Worm (Caenorhabditis elegans) whole organism, late embryonic: ENCODE results near the gene sax-1.

ENCODE experiments used
- C08G9.2 ChIP-seq: sonication (generic microtip); optimal IDR thresholded peaks from 2 replicates; lab custom pipeline; 2016; ENCODE audit warnings: mild to moderate bottlenecking, missing genetic modification characterization, moderate library complexity, missing compliant biosample characterization
- K09A11.1 ChIP-seq: sonication (generic microtip); optimal IDR thresholded peaks from 2 replicates; lab custom pipeline; 2017; ENCODE audit warnings: antibody characterized with exemption, mild to moderate bottlenecking, missing genetic modification characterization, missing compliant biosample characterization; ENCODE audit not compliant: insufficient read depth
- T23F11.4 ChIP-seq: fragments of 200-800 bp; sonication (Bioruptor generic); optimal IDR thresholded peaks from 2 replicates; lab custom pipeline; 2018; ENCODE audit warnings: mild to moderate bottlenecking, missing genetic modification characterization, missing compliant biosample characterization
- Y22D7AL.16 ChIP-seq: sonication (generic microtip); optimal IDR thresholded peaks from 2 replicates; lab custom pipeline; 2016; ENCODE audit warnings: missing genetic modification characterization, missing compliant biosample characterization
- ahr-1 ChIP-seq: sonication (generic microtip); optimal IDR thresholded peaks from 2 replicates; lab custom pipeline; 2016; ENCODE audit warnings: missing genetic modification characterization, missing compliant biosample characterization
- ceh-14 ChIP-seq: sonication (generic microtip); optimal IDR thresholded peaks from 2 replicates; lab custom pipeline; 2016; ENCODE audit warnings: missing genotype, missing genetic modification characterization, missing compliant biosample characterization
- ceh-18 ChIP-seq: sonication (generic microtip); optimal IDR thresholded peaks from 2 replicates; lab custom pipeline; 2016; ENCODE audit warnings: missing genetic modification characterization, missing compliant biosample characterization
- ceh-2 ChIP-seq: sonication (generic microtip); optimal IDR thresholded peaks from 2 replicates; lab custom pipeline; 2016; ENCODE audit warnings: missing genotype, missing genetic modification characterization, missing compliant biosample characterization
- ceh-22 ChIP-seq: sonication (generic microtip); optimal IDR thresholded peaks from 2 replicates; lab custom pipeline; 2017; ENCODE audit warnings: missing biosample characterization, missing genetic modification characterization
- ceh-24 ChIP-seq: sonication (generic microtip); optimal IDR thresholded peaks from 2 replicates; lab custom pipeline; 2016; ENCODE audit warnings: mild to moderate bottlenecking, missing genetic modification characterization, missing compliant biosample characterization
- ceh-34 ChIP-seq: sonication (generic microtip); optimal IDR thresholded peaks from 2 replicates; lab custom pipeline; 2016; ENCODE audit warnings: mild to moderate bottlenecking, missing genetic modification characterization, missing compliant biosample characterization
- ceh-45 ChIP-seq: fragments of 200-800 bp; sonication (Bioruptor generic); IDR thresholded peaks from 2 replicates; pipeline ENCODE4 v1.3.6; 2022; ENCODE audit warnings: missing genetic modification reagents, missing genetic modification characterization, missing compliant biosample characterization
- ceh-48 ChIP-seq: sonication (generic microtip); optimal IDR thresholded peaks from 2 replicates; lab custom pipeline; 2016; ENCODE audit warnings: missing genetic modification characterization, inconsistent platforms, missing compliant biosample characterization
- ceh-6 ChIP-seq: fragments of 200-800 bp; sonication (Bioruptor generic); optimal IDR thresholded peaks from 2 replicates; lab custom pipeline; 2018; ENCODE audit warnings: mild to moderate bottlenecking, missing genetic modification characterization, missing compliant biosample characterization
- elt-2 ChIP-seq: sonication (generic microtip); optimal IDR thresholded peaks from 2 replicates; lab custom pipeline; 2016; ENCODE audit warnings: missing genetic modification reagents, missing genetic modification characterization, missing compliant biosample characterization
- elt-4 ChIP-seq: sonication (generic microtip); optimal IDR thresholded peaks from 2 replicates; lab custom pipeline; 2016; ENCODE audit warnings: missing genetic modification characterization, missing compliant biosample characterization
- ets-4 ChIP-seq: sonication (generic microtip); optimal IDR thresholded peaks from 2 replicates; lab custom pipeline; 2016; ENCODE audit warnings: missing genetic modification characterization, missing compliant biosample characterization
- eyg-1 ChIP-seq: sonication (generic microtip); optimal IDR thresholded peaks from 2 replicates; lab custom pipeline; 2016; ENCODE audit warnings: missing genotype, missing genetic modification characterization, missing compliant biosample characterization
- fkh-10 ChIP-seq: fragments of 150-350 bp; optimal IDR thresholded peaks from 2 replicates; lab custom pipeline; 2014; ENCODE audit warnings: missing biosample characterization, missing genetic modification reagents, missing genetic modification characterization
- fkh-6 ChIP-seq: sonication (generic microtip); optimal IDR thresholded peaks from 2 replicates; lab custom pipeline; 2016; ENCODE audit warnings: missing genetic modification characterization, missing compliant biosample characterization
- hlh-13 ChIP-seq: fragments of 200-800 bp; sonication (Bioruptor generic); optimal IDR thresholded peaks from 2 replicates; lab custom pipeline; 2018; ENCODE audit warnings: mild to moderate bottlenecking, missing genetic modification characterization, missing compliant biosample characterization
- hlh-15 ChIP-seq: sonication (generic microtip); optimal IDR thresholded peaks from 2 replicates; lab custom pipeline; 2016; ENCODE audit warnings: missing genetic modification characterization, missing compliant biosample characterization
- hlh-30 ChIP-seq: sonication (generic microtip); optimal IDR thresholded peaks from 2 replicates; lab custom pipeline; 2017; ENCODE audit warnings: antibody characterized with exemption, missing genetic modification characterization, missing compliant biosample characterization; ENCODE audit not compliant: insufficient read depth
- hlh-6 ChIP-seq: sonication (generic microtip); optimal IDR thresholded peaks from 2 replicates; lab custom pipeline; 2016; ENCODE audit warnings: missing genotype, missing genetic modification characterization, missing compliant biosample characterization
- hlh-8 ChIP-seq: sonication (generic microtip); optimal IDR thresholded peaks from 2 replicates; lab custom pipeline; 2016; ENCODE audit warnings: missing genotype, missing genetic modification characterization, missing compliant biosample characterization
- lin-11 ChIP-seq: fragments of 200-800 bp; sonication (Bioruptor generic); optimal IDR thresholded peaks from 2 replicates; lab custom pipeline; 2018; ENCODE audit warnings: mild to moderate bottlenecking, missing genetic modification characterization, missing compliant biosample characterization
- madf-2 ChIP-seq: sonication (generic microtip); optimal IDR thresholded peaks from 2 replicates; lab custom pipeline; 2017; ENCODE audit warnings: missing genetic modification characterization, missing compliant biosample characterization
- mec-3 ChIP-seq: sonication (generic microtip); optimal IDR thresholded peaks from 2 replicates; lab custom pipeline; 2016; ENCODE audit warnings: borderline replicate concordance, missing genetic modification characterization, missing compliant biosample characterization
- nhr-11 ChIP-seq: fragments of 150-350 bp; optimal IDR thresholded peaks from 2 replicates; lab custom pipeline; 2014; ENCODE audit warnings: missing biosample characterization, missing genetic modification characterization
- npax-4 ChIP-seq: sonication (generic microtip); optimal IDR thresholded peaks from 2 replicates; lab custom pipeline; 2016; ENCODE audit warnings: missing genetic modification characterization, missing compliant biosample characterization
- pag-3 ChIP-seq: sonication (generic microtip); optimal IDR thresholded peaks from 2 replicates; lab custom pipeline; 2016; ENCODE audit warnings: missing compliant biosample characterization, missing genetic modification characterization, borderline replicate concordance
- pat-9 ChIP-seq: fragments of 200-800 bp; sonication (Bioruptor generic); optimal IDR thresholded peaks from 2 replicates; lab custom pipeline; 2018; ENCODE audit warnings: mild to moderate bottlenecking, missing genetic modification characterization, moderate library complexity, missing compliant biosample characterization
- pax-1 ChIP-seq: fragments of 150-350 bp; optimal IDR thresholded peaks from 2 replicates; lab custom pipeline; 2014; ENCODE audit warnings: missing biosample characterization, missing genetic modification characterization
- pha-2 ChIP-seq: sonication (generic microtip); optimal IDR thresholded peaks from 2 replicates; lab custom pipeline; 2017; ENCODE audit warnings: mild to moderate bottlenecking, missing genetic modification characterization, missing compliant biosample characterization
- pha-4 ChIP-seq: fragments of 150-350 bp; optimal IDR thresholded peaks from 2 replicates; lab custom pipeline; 2018; ENCODE audit warnings: missing biosample characterization, missing genetic modification reagents, missing genetic modification characterization
- rnt-1 ChIP-seq: sonication (generic microtip); optimal IDR thresholded peaks from 2 replicates; lab custom pipeline; 2016; ENCODE audit warnings: missing genetic modification characterization, missing compliant biosample characterization
- sdc-2 ChIP-seq: sonication (generic microtip); optimal IDR thresholded peaks from 2 replicates; lab custom pipeline; 2016; ENCODE audit warnings: missing genotype, missing genetic modification characterization, missing compliant biosample characterization
- sox-4 ChIP-seq: sonication (generic microtip); optimal IDR thresholded peaks from 2 replicates; lab custom pipeline; 2017; ENCODE audit warnings: mild to moderate bottlenecking, missing genetic modification characterization, inconsistent platforms, missing compliant biosample characterization
- ttx-3 ChIP-seq: sonication (generic microtip); optimal IDR thresholded peaks from 2 replicates; lab custom pipeline; 2016; ENCODE audit warnings: missing genetic modification reagents, missing genetic modification characterization, missing compliant biosample characterization
- unc-3 ChIP-seq, 2 experiments: fragments of 200-800 bp in 1 of 2; sonication (Bioruptor generic) in 1 of 2; sonication (generic microtip) in 1 of 2; conservative IDR thresholded peaks in 1 of 2; optimal IDR thresholded peaks in 1 of 2; 2 replicates each; pipeline versions ENCODE4 v1.3.6 to Lab custom; 2016 to 2022; ENCODE audit warnings: missing compliant biosample characterization in 2 of 2, missing genetic modification characterization in 2 of 2, missing genetic modification reagents in 1 of 2
- unc-42 ChIP-seq: sonication (generic microtip); optimal IDR thresholded peaks from 2 replicates; lab custom pipeline; 2016; ENCODE audit warnings: missing genotype, missing genetic modification characterization, missing compliant biosample characterization

The sax-1 gene

ce11 chrX:3697623-3698022, 47.7 kb upstream of the sax-1 start (continued):
- TF ChIP-seq pha-2 (tag; lab: Kevin White, UChicago) = peak; percentile 87
- no peak for TF ChIP-seq pax-1 (tag; lab: Kevin White, UChicago)
- peak; percentile 80 for TF ChIP-seq ceh-2
- TF ChIP-seq fkh-10 (GFP tag; lab: Kevin White, UChicago) = peak; percentile 24
- TF ChIP-seq hlh-13 (GFP tag; lab: Kevin White, UChicago) = peak; percentile 74
- peak; percentile 81 for TF ChIP-seq fkh-6 (tag; lab: Kevin White, UChicago)
- peak; percentile 87 for TF ChIP-seq sox-4 (tag; lab: Kevin White, UChicago)
- peak; percentile 83 for TF ChIP-seq madf-2 (tag; lab: Kevin White, UChicago)
- TF ChIP-seq rnt-1 (tag; lab: Kevin White, UChicago) = peak; percentile 83
- TF ChIP-seq ceh-24 (tag; lab: Kevin White, UChicago) = peak; percentile 73
- TF ChIP-seq hlh-15 = peak; percentile 76
- peak; percentile 75 for TF ChIP-seq ceh-18 (tag; lab: Kevin White, UChicago)
- TF ChIP-seq K09A11.1 (tag; lab: Kevin White, UChicago) = peak; percentile 47
- peak; percentile 82 for TF ChIP-seq ceh-6
- TF ChIP-seq nhr-11 (tag; lab: Kevin White, UChicago) = no peak
- peak; percentile 77 for TF ChIP-seq C08G9.2 (tag; lab: Kevin White, UChicago)
- TF ChIP-seq ceh-45 = peak; percentile 94
- TF ChIP-seq lin-11 (tag; lab: Kevin White, UChicago) = peak; percentile 83
- TF ChIP-seq elt-2 (tag; lab: Kevin White, UChicago) = peak; percentile 89
- peak; percentile 78 for TF ChIP-seq npax-4 (tag; lab: Kevin White, UChicago)
- no peak for TF ChIP-seq elt-4
- TF ChIP-seq unc-3 (GFP tag; conservative IDR thresholded peaks at IDR 0.05; lab: Robert Waterston, UW) = peak; percentile 90
- peak; percentile 62 for TF ChIP-seq unc-3 (tag; optimal IDR thresholded peaks at IDR 0.05; lab: Kevin White, UChicago)
- TF ChIP-seq Y22D7AL.16 = peak; percentile 82

DNA sequence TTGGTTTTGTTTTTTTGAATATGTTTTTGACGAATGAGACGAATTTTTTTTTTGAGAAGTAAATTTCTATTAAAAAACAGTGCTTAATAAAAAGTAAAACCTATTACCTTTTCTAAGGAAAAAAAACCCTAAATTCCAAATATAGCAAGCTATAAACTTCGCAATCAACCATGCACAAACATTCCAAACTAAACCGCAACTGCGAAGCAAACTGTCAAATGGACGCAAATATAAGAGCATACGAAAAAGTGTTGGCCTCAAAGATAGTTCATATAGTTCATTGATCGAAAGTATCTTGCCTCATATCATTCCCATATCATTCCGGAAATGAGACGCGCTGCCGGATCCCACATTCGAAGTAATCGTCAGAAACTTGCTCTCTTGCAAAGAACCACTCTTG, 46.7 kb upstream of the sax-1 start, which contains the start of gene C01C4.3:
TSS of gene C01C4.3 (plus strand) at position 301 of the 400 bp plus-strand sequence.
- no peak for TF ChIP-seq mec-3 (tag; lab: Kevin White, UChicago)
- no peak for TF ChIP-seq ceh-22 (tag; lab: Kevin White, UChicago)
- no peak for TF ChIP-seq ceh-34
- TF ChIP-seq hlh-30 (tag; lab: Kevin White, UChicago) = no peak
- TF ChIP-seq ceh-14 (tag; lab: Kevin White, UChicago) = no peak
- no peak for TF ChIP-seq eyg-1 (tag; lab: Kevin White, UChicago)

ce11 chrX:3695826-3696225, 45.9 kb upstream of the sax-1 start:
- no peak for TF ChIP-seq pat-9 (tag; lab: Kevin White, UChicago)
- no peak for TF ChIP-seq ets-4 (tag; lab: Kevin White, UChicago)
- no peak for TF ChIP-seq hlh-8
- TF ChIP-seq nhr-11 (tag; lab: Kevin White, UChicago) = no peak
- no peak for TF ChIP-seq ceh-48
- no peak for TF ChIP-seq ceh-22 (tag; lab: Kevin White, UChicago)
- TF ChIP-seq sdc-2 = no peak
- TF ChIP-seq sox-4 (tag; lab: Kevin White, UChicago) = no peak
- no peak for TF ChIP-seq pax-1 (tag; lab: Kevin White, UChicago)
- no peak for TF ChIP-seq pag-3
- no peak for TF ChIP-seq T23F11.4
- no peak for TF ChIP-seq ceh-6
- TF ChIP-seq hlh-6 (tag; lab: Kevin White, UChicago) = no peak
- no peak for TF ChIP-seq ttx-3 (tag; lab: Kevin White, UChicago)
- TF ChIP-seq pha-2 (tag; lab: Kevin White, UChicago) = no peak
- no peak for TF ChIP-seq pha-4 (tag; lab: Kevin White, UChicago)
- no peak for TF ChIP-seq mec-3 (tag; lab: Kevin White, UChicago)
- TF ChIP-seq unc-42 (tag; lab: Kevin White, UChicago) = no peak
- TF ChIP-seq K09A11.1 (tag; lab: Kevin White, UChicago) = no peak
- no peak for TF ChIP-seq ahr-1 (tag; lab: Kevin White, UChicago)
